Worm (Caenorhabditis elegans) whole organism, late embryonic: Measurements from ENCODE around the gene srbc-50.

Experiments
- C38D4.7 ChIP-seq: fragments of 200-800 bp; sonication (Bioruptor generic); optimal IDR thresholded peaks from 2 replicates; lab custom pipeline; 2018; ENCODE audit warnings: mild to moderate bottlenecking, missing genetic modification characterization, moderate library complexity, missing compliant biosample characterization
- F13H6.1 ChIP-seq: sonication (generic microtip); optimal IDR thresholded peaks from 2 replicates; lab custom pipeline; 2016; ENCODE audit warnings: missing genetic modification characterization, missing compliant biosample characterization
- K02D7.2 ChIP-seq: sonication (generic microtip); optimal IDR thresholded peaks from 2 replicates; lab custom pipeline; 2017; ENCODE audit warnings: mild to moderate bottlenecking, missing genetic modification characterization, missing compliant biosample characterization
- K09A11.1 ChIP-seq: sonication (generic microtip); optimal IDR thresholded peaks from 2 replicates; lab custom pipeline; 2017; ENCODE audit warnings: antibody characterized with exemption, mild to moderate bottlenecking, missing genetic modification characterization, missing compliant biosample characterization; ENCODE audit not compliant: insufficient read depth
- ahr-1 ChIP-seq: sonication (generic microtip); optimal IDR thresholded peaks from 2 replicates; lab custom pipeline; 2016; ENCODE audit warnings: missing genetic modification characterization, missing compliant biosample characterization
- ceh-14 ChIP-seq: sonication (generic microtip); optimal IDR thresholded peaks from 2 replicates; lab custom pipeline; 2016; ENCODE audit warnings: missing genotype, missing genetic modification characterization, missing compliant biosample characterization
- ceh-18 ChIP-seq: sonication (generic microtip); optimal IDR thresholded peaks from 2 replicates; lab custom pipeline; 2016; ENCODE audit warnings: missing genetic modification characterization, missing compliant biosample characterization
- ceh-19 ChIP-seq: fragments of 200-800 bp; sonication (Bioruptor generic); optimal IDR thresholded peaks from 2 replicates; lab custom pipeline; 2018; ENCODE audit warnings: mild to moderate bottlenecking, missing genetic modification characterization, missing compliant biosample characterization
- ceh-2 ChIP-seq: sonication (generic microtip); optimal IDR thresholded peaks from 2 replicates; lab custom pipeline; 2016; ENCODE audit warnings: missing genotype, missing genetic modification characterization, missing compliant biosample characterization
- ceh-22 ChIP-seq: sonication (generic microtip); optimal IDR thresholded peaks from 2 replicates; lab custom pipeline; 2017; ENCODE audit warnings: missing biosample characterization, missing genetic modification characterization
- ceh-24 ChIP-seq: sonication (generic microtip); optimal IDR thresholded peaks from 2 replicates; lab custom pipeline; 2016; ENCODE audit warnings: mild to moderate bottlenecking, missing genetic modification characterization, missing compliant biosample characterization
- ceh-30 ChIP-seq: fragments of 150-350 bp; optimal IDR thresholded peaks from 2 replicates; lab custom pipeline; 2014; ENCODE audit warnings: missing biosample characterization, missing genetic modification characterization
- ceh-31 ChIP-seq: sonication (generic microtip); optimal IDR thresholded peaks from 2 replicates; lab custom pipeline; 2016; ENCODE audit warnings: missing genetic modification characterization, missing compliant biosample characterization
- ceh-34 ChIP-seq: sonication (generic microtip); optimal IDR thresholded peaks from 2 replicates; lab custom pipeline; 2016; ENCODE audit warnings: mild to moderate bottlenecking, missing genetic modification characterization, missing compliant biosample characterization
- dmd-4 ChIP-seq: sonication (generic microtip); optimal IDR thresholded peaks from 2 replicates; lab custom pipeline; 2016; ENCODE audit warnings: borderline replicate concordance, missing genetic modification characterization, missing compliant biosample characterization
- elt-2 ChIP-seq: sonication (generic microtip); optimal IDR thresholded peaks from 2 replicates; lab custom pipeline; 2016; ENCODE audit warnings: missing genetic modification reagents, missing genetic modification characterization, missing compliant biosample characterization
- fax-1 ChIP-seq: sonication (generic microtip); optimal IDR thresholded peaks from 2 replicates; lab custom pipeline; 2016; ENCODE audit warnings: missing genotype, missing genetic modification characterization, missing compliant biosample characterization
- fkh-10 ChIP-seq: fragments of 150-350 bp; optimal IDR thresholded peaks from 2 replicates; lab custom pipeline; 2014; ENCODE audit warnings: missing biosample characterization, missing genetic modification reagents, missing genetic modification characterization
- fkh-6 ChIP-seq: sonication (generic microtip); optimal IDR thresholded peaks from 2 replicates; lab custom pipeline; 2016; ENCODE audit warnings: missing genetic modification characterization, missing compliant biosample characterization
- gmeb-2 ChIP-seq: sonication (generic microtip); optimal IDR thresholded peaks from 2 replicates; lab custom pipeline; 2016; ENCODE audit warnings: missing genetic modification characterization, inconsistent platforms, missing compliant biosample characterization
- hlh-15 ChIP-seq: sonication (generic microtip); optimal IDR thresholded peaks from 2 replicates; lab custom pipeline; 2016; ENCODE audit warnings: missing genetic modification characterization, missing compliant biosample characterization
- hlh-30 ChIP-seq: sonication (generic microtip); optimal IDR thresholded peaks from 2 replicates; lab custom pipeline; 2017; ENCODE audit warnings: antibody characterized with exemption, missing genetic modification characterization, missing compliant biosample characterization; ENCODE audit not compliant: insufficient read depth
- mec-3 ChIP-seq: sonication (generic microtip); optimal IDR thresholded peaks from 2 replicates; lab custom pipeline; 2016; ENCODE audit warnings: borderline replicate concordance, missing genetic modification characterization, missing compliant biosample characterization
- nhr-232 ChIP-seq: sonication (generic microtip); optimal IDR thresholded peaks from 2 replicates; lab custom pipeline; 2016; ENCODE audit warnings: missing genetic modification characterization, missing compliant biosample characterization
- odd-2 ChIP-seq: sonication (generic microtip); optimal IDR thresholded peaks from 2 replicates; lab custom pipeline; 2017; ENCODE audit warnings: antibody characterized with exemption, mild to moderate bottlenecking, missing genetic modification characterization, missing compliant biosample characterization
- pat-9 ChIP-seq: fragments of 200-800 bp; sonication (Bioruptor generic); optimal IDR thresholded peaks from 2 replicates; lab custom pipeline; 2018; ENCODE audit warnings: mild to moderate bottlenecking, missing genetic modification characterization, moderate library complexity, missing compliant biosample characterization
- pax-1 ChIP-seq: fragments of 150-350 bp; optimal IDR thresholded peaks from 2 replicates; lab custom pipeline; 2014; ENCODE audit warnings: missing biosample characterization, missing genetic modification characterization
- pha-2 ChIP-seq: sonication (generic microtip); optimal IDR thresholded peaks from 2 replicates; lab custom pipeline; 2017; ENCODE audit warnings: mild to moderate bottlenecking, missing genetic modification characterization, missing compliant biosample characterization
- pha-4 ChIP-seq: fragments of 150-350 bp; optimal IDR thresholded peaks from 2 replicates; lab custom pipeline; 2018; ENCODE audit warnings: missing biosample characterization, missing genetic modification reagents, missing genetic modification characterization
- rnt-1 ChIP-seq: sonication (generic microtip); optimal IDR thresholded peaks from 2 replicates; lab custom pipeline; 2016; ENCODE audit warnings: missing genetic modification characterization, missing compliant biosample characterization
- sox-2 ChIP-seq: fragments of 200-800 bp; sonication (Bioruptor generic); IDR thresholded peaks from 2 replicates; pipeline ENCODE4 v1.3.6; 2022; ENCODE audit warnings: missing genetic modification reagents, missing genetic modification characterization, missing compliant biosample characterization
- sox-4 ChIP-seq: sonication (generic microtip); optimal IDR thresholded peaks from 2 replicates; lab custom pipeline; 2017; ENCODE audit warnings: mild to moderate bottlenecking, missing genetic modification characterization, inconsistent platforms, missing compliant biosample characterization
- tbx-7 ChIP-seq: sonication (generic microtip); optimal IDR thresholded peaks from 2 replicates; lab custom pipeline; 2016; ENCODE audit warnings: missing genotype, missing genetic modification characterization, missing compliant biosample characterization
- unc-3 ChIP-seq, 2 experiments: fragments of 200-800 bp in 1 of 2; sonication (Bioruptor generic) in 1 of 2; sonication (generic microtip) in 1 of 2; conservative IDR thresholded peaks in 1 of 2; optimal IDR thresholded peaks in 1 of 2; 2 replicates each; pipeline versions ENCODE4 v1.3.6 to Lab custom; 2016 to 2022; ENCODE audit warnings: missing compliant biosample characterization in 2 of 2, missing genetic modification characterization in 2 of 2, missing genetic modification reagents in 1 of 2
- unc-42 ChIP-seq: sonication (generic microtip); optimal IDR thresholded peaks from 2 replicates; lab custom pipeline; 2016; ENCODE audit warnings: missing genotype, missing genetic modification characterization, missing compliant biosample characterization
- unc-55 ChIP-seq: sonication (generic microtip); optimal IDR thresholded peaks from 2 replicates; lab custom pipeline; 2017; ENCODE audit warnings: missing biosample characterization, missing genetic modification reagents, missing genetic modification characterization
- unc-86 ChIP-seq: sonication (generic microtip); optimal IDR thresholded peaks from 2 replicates; lab custom pipeline; 2016; ENCODE audit warnings: missing genetic modification characterization, missing compliant biosample characterization
- zip-5 ChIP-seq: sonication (generic microtip); optimal IDR thresholded peaks from 2 replicates; lab custom pipeline; 2016; ENCODE audit warnings: missing genetic modification characterization, missing compliant biosample characterization

Gene srbc-50

ce11 chrV:15873762-15874161, 49.0 kb upstream of the srbc-50 start (continued):
- TF ChIP-seq ceh-22 (tag; lab: Kevin White, UChicago) = peak; percentile 55
- TF ChIP-seq mec-3 (tag; lab: Kevin White, UChicago) = peak; percentile 94
- peak; percentile 99 for TF ChIP-seq unc-3 (GFP tag; conservative IDR thresholded peaks at IDR 0.05; lab: Robert Waterston, UW)
- peak; percentile 99 for TF ChIP-seq unc-3 (tag; optimal IDR thresholded peaks at IDR 0.05; lab: Kevin White, UChicago)
- peak; percentile 99 for TF ChIP-seq K02D7.2 (tag; lab: Kevin White, UChicago)
- peak; percentile 91 for TF ChIP-seq odd-2 (tag; lab: Kevin White, UChicago)
- TF ChIP-seq sox-2 (GFP tag; lab: Robert Waterston, UW) = peak; percentile 98
- peak; percentile 96 for TF ChIP-seq ceh-18 (tag; lab: Kevin White, UChicago)
- no peak for TF ChIP-seq pha-4 (tag; lab: Kevin White, UChicago)
- peak; percentile 98 for TF ChIP-seq ahr-1 (tag; lab: Kevin White, UChicago)
- TF ChIP-seq pax-1 = no peak
- TF ChIP-seq nhr-232 (tag; lab: Kevin White, UChicago) = peak; percentile 99
- TF ChIP-seq pha-2 = peak; percentile 97
- peak; percentile 98 for TF ChIP-seq ceh-2 (tag; lab: Kevin White, UChicago)
- peak; percentile 98 for TF ChIP-seq dmd-4 (tag; lab: Kevin White, UChicago)
- peak; percentile 98 for TF ChIP-seq rnt-1 (tag; lab: Kevin White, UChicago)
- TF ChIP-seq C38D4.7 (GFP tag; lab: Kevin White, UChicago) = peak; percentile 98
- peak; percentile 90 for TF ChIP-seq hlh-30
- peak; percentile 98 for TF ChIP-seq F13H6.1 (tag; lab: Kevin White, UChicago)
- peak; percentile 82 for TF ChIP-seq tbx-7
- TF ChIP-seq fkh-6 (tag; lab: Kevin White, UChicago) = peak; percentile 97

DNA sequence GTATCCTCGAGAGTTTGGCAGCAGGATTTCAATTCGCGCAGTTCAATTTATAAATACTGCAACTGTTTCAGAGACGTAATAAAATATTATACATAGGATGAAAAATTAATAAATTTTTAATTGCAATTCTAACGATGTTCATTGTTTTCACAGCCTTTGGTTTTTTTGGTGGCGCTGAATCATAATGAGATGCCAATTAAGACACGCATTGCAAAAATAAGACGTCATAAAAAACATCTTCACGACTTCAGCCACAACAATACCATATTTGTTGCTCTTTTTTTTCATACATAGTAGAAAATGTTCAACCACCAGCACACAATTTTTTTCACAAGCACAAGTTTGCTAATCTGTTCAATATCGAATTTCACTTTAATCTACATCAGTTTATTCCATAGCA, 47.5 kb upstream of the srbc-50 start, which contains the start of gene str-56:
str-56 (plus strand) TSS at position 301 of the 400 bp plus-strand sequence.
- TF ChIP-seq odd-2 (tag; lab: Kevin White, UChicago) = no peak
- TF ChIP-seq ceh-34 (tag; lab: Kevin White, UChicago) = no peak
- TF ChIP-seq pax-1 = no peak
- no peak for TF ChIP-seq F13H6.1 (tag; lab: Kevin White, UChicago)
- TF ChIP-seq fkh-6 (tag; lab: Kevin White, UChicago) = no peak
- no peak for TF ChIP-seq gmeb-2
- TF ChIP-seq pat-9 = no peak
- TF ChIP-seq ceh-14 = no peak
- no peak for TF ChIP-seq ceh-19 (GFP tag; lab: Kevin White, UChicago)
- no peak for TF ChIP-seq hlh-15 (tag; lab: Kevin White, UChicago)
- no peak for TF ChIP-seq unc-55
- TF ChIP-seq mec-3 (tag; lab: Kevin White, UChicago) = no peak

ce11 chrV:15870356-15870755, 45.6 kb upstream of the srbc-50 start, which contains the start of gene str-57:
Gene str-57 (plus strand): TSS chrV:15870656.
- no peak for TF ChIP-seq unc-86 (tag; lab: Kevin White, UChicago)
- TF ChIP-seq sox-4 (tag; lab: Kevin White, UChicago) = no peak
- no peak for TF ChIP-seq ceh-2 (tag; lab: Kevin White, UChicago)
- TF ChIP-seq elt-2 = no peak
- no peak for TF ChIP-seq ceh-24 (tag; lab: Kevin White, UChicago)
- no peak for TF ChIP-seq unc-42 (tag; lab: Kevin White, UChicago)
- TF ChIP-seq zip-5 (tag; lab: Kevin White, UChicago) = no peak
- TF ChIP-seq fax-1 (tag; lab: Kevin White, UChicago) = no peak
- no peak for TF ChIP-seq pha-2
- TF ChIP-seq nhr-232 (tag; lab: Kevin White, UChicago) = no peak
- TF ChIP-seq ceh-22 (tag; lab: Kevin White, UChicago) = no peak
- TF ChIP-seq ceh-30 (tag; lab: Kevin White, UChicago) = no peak
- TF ChIP-seq K09A11.1 (tag; lab: Kevin White, UChicago) = no peak
- no peak for TF ChIP-seq K02D7.2 (tag; lab: Kevin White, UChicago)
- no peak for TF ChIP-seq ceh-31 (tag; lab: Kevin White, UChicago)
- no peak for TF ChIP-seq fkh-10 (GFP tag; lab: Kevin White, UChicago)
